Fruit fly (Drosophila melanogaster): Measurements from ENCODE around the gene CG12219.

The CG12219 gene

dm6 chrX:6339970-6340548 is 39.0 kb upstream of the CG12219 start (continued):
- TF ChIP-seq tll (GFP tag; optimal IDR thresholded peaks at IDR 0.05) (no peak), al (GFP tag; IDR thresholded peaks at IDR 0.05) (peak; percentile 41; the same call in 1 of the 2 replicates), CG4730 (GFP tag; IDR thresholded peaks at IDR 0.05) (no peak), CG34376 (GFP tag; optimal IDR thresholded peaks at IDR 0.05) (no peak), CG6689 (GFP tag; IDR thresholded peaks at IDR 0.05) (peak; percentile 71), HLH3B (GFP tag; IDR thresholded peaks at IDR 0.05) (peak; percentile 60; the same call in 1 of the 2 replicates), gcm (GFP tag; optimal IDR thresholded peaks at IDR 0.05) (peak; percentile 24), chm (GFP tag; IDR thresholded peaks at IDR 0.05) (peak; percentile 44; the same call in 1 of the 2 replicates), Hr3 (GFP tag; optimal IDR thresholded peaks at IDR 0.05) (no peak), CG3838 (GFP tag; optimal IDR thresholded peaks at IDR 0.05) (no peak), zfh2 (GFP tag; optimal IDR thresholded peaks at IDR 0.05) (no peak), fd96Cb (tag; optimal IDR thresholded peaks at IDR 0.05) (peak; percentile 56), yki (optimal IDR thresholded peaks at IDR 0.05) (no peak), CG18262 (tag; optimal IDR thresholded peaks at IDR 0.05) (peak; percentile 35), Elba2 (GFP tag; optimal IDR thresholded peaks at IDR 0.05) (no peak), pita (GFP tag; optimal IDR thresholded peaks at IDR 0.05) (no peak), Asciz (GFP tag; optimal IDR thresholded peaks at IDR 0.05) (peak; percentile 34), sisA (GFP tag; IDR thresholded peaks at IDR 0.05) (peak; percentile 47), Bdp1 (GFP tag; optimal IDR thresholded peaks at IDR 0.05) (no peak), CG13287 (GFP tag; IDR thresholded peaks at IDR 0.05; ENCODE audit: partially characterized antibody) (no peak), ci (GFP tag; IDR thresholded peaks at IDR 0.05) (peak; percentile 87), dpn (GFP tag; optimal IDR thresholded peaks at IDR 0.05) (peak; percentile 19 to 43), z (GFP tag; IDR thresholded peaks at IDR 0.05) (no peak), hb (GFP tag; IDR thresholded peaks at IDR 0.05; ENCODE audit: partially characterized antibody) (no peak), CG2199 (GFP tag; IDR thresholded peaks at IDR 0.05) (no peak), sug (tag; optimal IDR thresholded peaks at IDR 0.05) (no peak), CG12744 (GFP tag; optimal IDR thresholded peaks at IDR 0.05) (no peak), Usf (GFP tag; optimal IDR thresholded peaks at IDR 0.05) (no peak), H15 (GFP tag; IDR thresholded peaks at IDR 0.05) (0 out of 3 replicates have a peak, but pooled peaks have one; percentile 56), CG14441 (GFP tag; IDR thresholded peaks at IDR 0.05) (peak; percentile 62), phol (tag; optimal IDR thresholded peaks at IDR 0.05) (peak; percentile 57), CG1792 (GFP tag; optimal IDR thresholded peaks at IDR 0.05) (no peak), wdn (GFP tag; IDR thresholded peaks at IDR 0.05) (no peak), Mrtf (GFP tag; IDR thresholded peaks at IDR 0.05) (0 out of 3 replicates have a peak, but pooled peaks have one; percentile 6), Drgx (GFP tag; IDR thresholded peaks at IDR 0.05) (peak; percentile 71), CG31224 (GFP tag; IDR thresholded peaks at IDR 0.05) (no peak; the same call in 1 of the 2 replicates), Dip2 (GFP tag; IDR thresholded peaks at IDR 0.05) (no peak), knrl (GFP tag; IDR thresholded peaks at IDR 0.05; ENCODE audit: partially characterized antibody) (no peak), grau (tag; optimal IDR thresholded peaks at IDR 0.05) (peak; percentile 63), lab (GFP tag; optimal IDR thresholded peaks at IDR 0.05) (peak; percentile 71), CG17186 (GFP tag; optimal IDR thresholded peaks at IDR 0.05) (no peak), Deaf1 (tag; optimal IDR thresholded peaks at IDR 0.05) (peak; percentile 15), zf30C (GFP tag; optimal IDR thresholded peaks at IDR 0.05) (peak; percentile 10), Atf3 (GFP tag; optimal IDR thresholded peaks at IDR 0.05) (no peak), CG13424 (tag; optimal IDR thresholded peaks at IDR 0.05) (peak; percentile 65), gsb-n (tag; optimal IDR thresholded peaks at IDR 0.05) (peak; percentile 56), h (optimal IDR thresholded peaks at IDR 0.05) (no peak), prd (optimal IDR thresholded peaks at IDR 0.05) (no peak), prd (GFP tag; IDR thresholded peaks at IDR 0.05) (peak; percentile 68; the same call in 2 of the 3 replicates), hkb (optimal IDR thresholded peaks at IDR 0.05) (no peak), hkb (GFP tag; IDR thresholded peaks at IDR 0.05) (peak; percentile 48; the same call in 1 of the 2 replicates)
